Worm (Caenorhabditis elegans): ENCODE data around the gene pms-2.

The pms-2 gene

ce11 chrV:11562643-11563042 lies 7.8 kb downstream of the pms-2 start, which contains the start of gene srx-86:
srx-86 (plus strand) TSS chrV:11562943.
- no peak for TF ChIP-seq hlh-4 (tag; optimal IDR thresholded peaks at IDR 0.05)
- no peak for TF ChIP-seq nhr-71 (tag; optimal IDR thresholded peaks at IDR 0.05)
- no peak for TF ChIP-seq ceh-82 (tag; optimal IDR thresholded peaks at IDR 0.05)
- TF ChIP-seq C34B4.2 (tag; optimal IDR thresholded peaks at IDR 0.05): no peak

DNA sequence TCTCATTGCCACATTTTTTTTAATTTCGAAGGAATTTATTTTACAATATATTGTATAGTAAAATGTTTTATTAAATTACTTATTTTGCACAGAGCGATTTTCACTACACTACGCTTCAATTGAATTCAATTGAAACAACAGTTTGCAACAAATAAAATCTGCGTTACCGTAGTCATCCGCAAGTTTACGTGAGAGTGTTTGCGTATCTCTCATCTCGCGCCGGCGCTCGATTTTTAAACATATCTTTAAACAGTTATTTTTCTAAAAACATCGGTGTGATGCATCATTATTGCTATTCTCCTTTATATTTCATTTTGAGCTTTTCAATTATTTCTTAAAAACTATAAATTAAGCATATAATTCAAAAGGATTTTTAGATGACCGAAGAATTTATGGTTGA lies 16.1 kb downstream of the pms-2 start, which contains the start of gene duo-1:
duo-1 (plus strand) TSS at position 371 of the 400 bp plus-strand sequence.
- TF ChIP-seq F16B12.6 (tag; optimal IDR thresholded peaks at IDR 0.05) (peak; percentile 23), efl-1 (optimal IDR thresholded peaks at IDR 0.05) (peak in 1 of 2 experiments; percentile 57), efl-1 (GFP tag; optimal IDR thresholded peaks at IDR 0.05 in 1 of 2) (no peak), hlh-4 (tag; optimal IDR thresholded peaks at IDR 0.05) (no peak), dpl-1 (GFP tag; optimal IDR thresholded peaks at IDR 0.05) (peak in 1 of 3 experiments; percentile 5)

DNA sequence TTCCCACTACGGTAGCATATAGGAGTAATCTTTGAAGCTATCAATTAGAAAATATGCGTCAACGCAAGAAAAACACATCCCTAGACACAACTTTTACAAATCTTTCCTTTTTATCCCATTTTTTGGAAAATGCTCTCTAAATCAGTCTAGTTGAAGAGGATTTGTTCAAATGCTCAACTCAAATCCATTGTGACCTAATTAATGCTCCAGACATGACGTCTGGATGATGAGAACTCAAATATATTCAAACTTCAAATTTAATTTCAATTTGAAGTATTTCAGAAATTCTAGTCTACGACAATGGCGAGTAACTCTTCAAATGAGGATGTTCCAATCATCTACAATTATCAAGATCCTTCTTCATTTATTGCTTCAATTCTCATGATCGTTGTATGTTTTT lies 18.0 kb downstream of the pms-2 start, which contains the start of gene srx-85:
srx-85 (plus strand) TSS at position 301 of the 400 bp plus-strand sequence.
- TF ChIP-seq vab-15 (tag; optimal IDR thresholded peaks at IDR 0.05): no peak
- TF ChIP-seq fkh-10 (GFP tag; optimal IDR thresholded peaks at IDR 0.05): no peak
- TF ChIP-seq nhr-90 (tag; optimal IDR thresholded peaks at IDR 0.05; ENCODE audit: poor library complexity): no peak
- no peak for TF ChIP-seq pqm-1 (tag; optimal IDR thresholded peaks at IDR 0.05)
- no peak for TF ChIP-seq elt-2 (tag; optimal IDR thresholded peaks at IDR 0.05)
- TF ChIP-seq C04F5.9 (tag; optimal IDR thresholded peaks at IDR 0.05): no peak
- no peak for TF ChIP-seq fkh-4 (tag; optimal IDR thresholded peaks at IDR 0.05; ENCODE audit: borderline replicate concordance)
- TF ChIP-seq nhr-84 (tag; optimal IDR thresholded peaks at IDR 0.05): no peak
- TF ChIP-seq unc-30 (tag; optimal IDR thresholded peaks at IDR 0.05): no peak

- TF ChIP-seq nhr-20 (tag; optimal IDR thresholded peaks at IDR 0.05): peak; percentile 83
- peak; percentile 30 for TF ChIP-seq ztf-4 (tag; optimal IDR thresholded peaks at IDR 0.05)
- TF ChIP-seq xbp-1 (tag; optimal IDR thresholded peaks at IDR 0.05): peak; percentile 61
- TF ChIP-seq dsc-1 (tag; optimal IDR thresholded peaks at IDR 0.05): peak; percentile 41
- no peak for TF ChIP-seq nhr-76 (tag; optimal IDR thresholded peaks at IDR 0.05)
- TF ChIP-seq unc-86 (tag; optimal IDR thresholded peaks at IDR 0.05): peak; percentile 42
- TF ChIP-seq nhr-71 (tag; optimal IDR thresholded peaks at IDR 0.05): peak; percentile 84
- peak in 1 of 2 experiments; percentile 2 for TF ChIP-seq ztf-11 (tag; optimal IDR thresholded peaks at IDR 0.05)
- peak; percentile 87 for TF ChIP-seq lin-14 (GFP tag; optimal IDR thresholded peaks at IDR 0.05)
- peak; percentile 43 for TF ChIP-seq nhr-77 (tag; optimal IDR thresholded peaks at IDR 0.05)
- TF ChIP-seq lin-15B (tag; optimal IDR thresholded peaks at IDR 0.05): no peak
- peak; percentile 80 for TF ChIP-seq mep-1 (tag; optimal IDR thresholded peaks at IDR 0.05)
- peak; percentile 64 to 70 for TF ChIP-seq lin-35 (GFP tag; optimal IDR thresholded peaks at IDR 0.05)
- no peak for TF ChIP-seq aha-1 (tag; optimal IDR thresholded peaks at IDR 0.05)
- no peak for TF ChIP-seq mef-2 (tag; optimal IDR thresholded peaks at IDR 0.05)
- no peak for TF ChIP-seq unc-130 (tag; optimal IDR thresholded peaks at IDR 0.05)
- no peak for TF ChIP-seq ama-1 (optimal IDR thresholded peaks at IDR 0.05)
- no peak for TF ChIP-seq Y116A8C.19 (tag; optimal IDR thresholded peaks at IDR 0.05; ENCODE audit: borderline replicate concordance)
- no peak for TF ChIP-seq nhr-90 (tag; optimal IDR thresholded peaks at IDR 0.05; ENCODE audit: poor library complexity)
- TF ChIP-seq nhr-237 (tag; optimal IDR thresholded peaks at IDR 0.05): no peak
- no peak for TF ChIP-seq vab-15 (tag; optimal IDR thresholded peaks at IDR 0.05)
- TF ChIP-seq fkh-4 (tag; optimal IDR thresholded peaks at IDR 0.05; ENCODE audit: borderline replicate concordance): no peak
- no peak for TF ChIP-seq ces-1 (GFP tag; optimal IDR thresholded peaks at IDR 0.05)
- TF ChIP-seq ceh-82 (tag; optimal IDR thresholded peaks at IDR 0.05): peak in 1 of 3 experiments; percentile 9
- TF ChIP-seq sup-37 (GFP tag; optimal IDR thresholded peaks at IDR 0.05): no peak
- TF ChIP-seq pag-3 (tag; optimal IDR thresholded peaks at IDR 0.05; ENCODE audit: borderline replicate concordance, insufficient read depth): no peak
- no peak for TF ChIP-seq nhr-12 (tag; optimal IDR thresholded peaks at IDR 0.05)
- TF ChIP-seq snu-23 (GFP tag; optimal IDR thresholded peaks at IDR 0.05): peak; percentile 79
- TF ChIP-seq fkh-8 (tag; optimal IDR thresholded peaks at IDR 0.05): peak; percentile 95
- no peak for TF ChIP-seq fkh-10 (GFP tag; optimal IDR thresholded peaks at IDR 0.05)
- no peak for TF ChIP-seq nhr-28 (tag; optimal IDR thresholded peaks at IDR 0.05)
- TF ChIP-seq irx-1 (tag; optimal IDR thresholded peaks at IDR 0.05): no peak
- peak; percentile 5 to 88 for TF ChIP-seq mdl-1 (tag; optimal IDR thresholded peaks at IDR 0.05)
- TF ChIP-seq nhr-85 (tag): peak; percentile 73
- TF ChIP-seq sptf-1 (tag; optimal IDR thresholded peaks at IDR 0.05): no peak
- no peak for TF ChIP-seq ceh-88 (GFP tag; IDR thresholded peaks at IDR 0.05)
Observed at ce11 chrV:11548914-11549406, 21.4 kb downstream of the pms-2 start, which contains the start of the genes F38B7.17 and F38B7.3. F38B7.17 (minus strand) TSS chrV:11548964. F38B7.3 (plus strand) TSS chrV:11549107.

Measured in whole organism, L1 larva.